Fruit fly (Drosophila melanogaster): ENCODE measurements around the gene CG7565.

- TF ChIP-seq Ets98B (GFP tag; IDR thresholded peaks at IDR 0.05) (no peak), CG10348 (GFP tag; IDR thresholded peaks at IDR 0.05) (no peak), fd96Ca (GFP tag; IDR thresholded peaks at IDR 0.05) (no peak), Snoo (tag; optimal IDR thresholded peaks at IDR 0.05) (no peak), CG8159 (tag; optimal IDR thresholded peaks at IDR 0.05) (no peak)
These were observed 5.4 kb downstream of the CG7565 start for dm6 chr3L:8086218-8086617.

Data from whole organism, pupa.